Worm (Caenorhabditis elegans) whole organism, midembryonic: Measurements from ENCODE around the gene srd-48.
"Not testable (repeated sequence)": the region's sequence is repeated elsewhere in the genome, so short reads cannot be mapped to it uniquely, and the experiment has no call there.

Experiments used
- T22C8.4 ChIP-seq: fragments of 200-800 bp; sonication (Bioruptor generic); IDR thresholded peaks from 2 replicates; pipeline ENCODE4 v1.3.6; 2022; ENCODE audit warnings: missing genetic modification characterization, missing compliant biosample characterization
- cog-1 ChIP-seq: sonication (generic microtip); optimal IDR thresholded peaks from 2 replicates; lab custom pipeline; 2016; ENCODE audit warnings: missing genetic modification characterization, missing compliant biosample characterization
- flt-1 ChIP-seq: fragments of 200-800 bp; sonication (Bioruptor generic); IDR thresholded peaks from 2 replicates; pipeline ENCODE4 v1.3.6; 2022; ENCODE audit warnings: missing genetic modification characterization, missing compliant biosample characterization
- klf-2 ChIP-seq: fragments of 200-800 bp; sonication (Bioruptor generic); conservative IDR thresholded peaks from 2 replicates; pipeline ENCODE4 v1.3.6; 2022; ENCODE audit warnings: missing genetic modification reagents, missing genetic modification characterization, missing compliant biosample characterization
- med-1 ChIP-seq: sonication (generic microtip); optimal IDR thresholded peaks from 2 replicates; lab custom pipeline; 2017; ENCODE audit warnings: missing genetic modification characterization, mild to moderate bottlenecking, missing compliant biosample characterization, antibody characterized with exemption, missing genetic modification reagents; ENCODE audit not compliant: insufficient read depth
- ref-1 ChIP-seq: fragments of 200-800 bp; sonication (Bioruptor generic); conservative IDR thresholded peaks from 2 replicates; pipeline ENCODE4 v1.3.6; 2022; ENCODE audit warnings: missing genetic modification reagents, missing genetic modification characterization, missing compliant biosample characterization
- tab-1 ChIP-seq: fragments of 200-800 bp; sonication (Bioruptor generic); IDR thresholded peaks from 2 replicates; pipeline ENCODE4 v1.3.6; 2022; ENCODE audit warnings: missing genetic modification characterization, missing compliant biosample characterization
- ztf-23 ChIP-seq: fragments of 200-800 bp; sonication (Bioruptor generic); IDR thresholded peaks from 2 replicates; pipeline ENCODE4 v1.3.6; 2022; ENCODE audit warnings: missing genetic modification reagents, missing genetic modification characterization, missing compliant biosample characterization
- ztf-29 ChIP-seq: fragments of 200-800 bp; sonication (Bioruptor generic); IDR thresholded peaks from 2 replicates; pipeline ENCODE4 v1.3.6; 2022; ENCODE audit warnings: missing genetic modification reagents, missing genetic modification characterization, missing compliant biosample characterization

The srd-48 gene

DNA sequence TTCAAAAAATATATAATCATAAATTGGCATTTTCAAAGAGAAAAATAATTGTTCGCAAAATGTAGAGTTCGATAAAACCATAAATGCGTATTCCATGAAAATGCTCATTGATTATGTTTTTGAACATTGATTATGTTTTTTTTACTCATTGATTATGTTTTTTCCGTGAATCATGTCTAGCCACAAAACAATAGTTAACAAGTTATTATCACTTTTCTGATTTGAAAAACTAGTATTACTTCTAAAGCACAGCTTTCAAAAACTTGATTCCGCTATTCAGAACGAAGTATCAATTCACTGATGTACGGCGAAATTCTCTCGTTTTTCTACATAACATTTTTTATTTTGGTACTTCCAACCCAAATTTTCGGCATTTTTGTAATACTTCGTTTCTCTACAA lies at the start of gene srd-48:
Gene srd-48 (plus strand): TSS at position 301 of the 400 bp plus-strand sequence.
- TF ChIP-seq ztf-23 (no peak), klf-2 (no peak), tab-1 (GFP tag; lab: Robert Waterston, UW) (no peak), cog-1 (tag; lab: Kevin White, UChicago) (no peak), T22C8.4 (no peak), med-1 (GFP tag; lab: Kevin White, UChicago) (no peak)

DNA sequence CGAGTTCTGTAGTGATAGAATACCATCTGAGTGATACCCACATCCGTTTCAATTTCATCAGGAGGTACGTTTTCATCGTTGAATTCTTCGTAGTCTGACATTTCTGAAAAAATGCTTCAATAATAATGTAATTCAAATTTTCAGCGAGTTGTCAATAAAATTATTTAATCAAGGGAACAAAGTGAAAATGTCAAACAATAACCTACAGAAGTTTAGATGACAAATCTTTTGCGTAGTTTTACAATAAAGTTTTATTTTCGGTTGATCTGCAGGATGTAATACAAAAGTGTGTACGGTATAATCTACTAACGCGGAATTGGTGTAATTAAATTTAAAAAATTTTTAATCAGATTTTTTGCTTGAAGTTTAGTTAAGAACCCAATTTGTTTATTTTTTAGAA lies 47.7 kb upstream of the srd-48 start, which contains the start of gene C04B4.5:
Gene C04B4.5 (minus strand): TSS at position 101 of the 400 bp plus-strand sequence.
- TF ChIP-seq tab-1 (GFP tag; lab: Robert Waterston, UW) (no peak), klf-2 (no peak), med-1 (GFP tag; lab: Kevin White, UChicago) (no peak), ref-1 (GFP tag; lab: Robert Waterston, UW) (no peak), cog-1 (tag; lab: Kevin White, UChicago) (no peak), ztf-29 (GFP tag; lab: Robert Waterston, UW) (no peak), T22C8.4 (no peak), flt-1 (GFP tag; lab: Robert Waterston, UW) (no peak), ztf-23 (no peak)

DNA sequence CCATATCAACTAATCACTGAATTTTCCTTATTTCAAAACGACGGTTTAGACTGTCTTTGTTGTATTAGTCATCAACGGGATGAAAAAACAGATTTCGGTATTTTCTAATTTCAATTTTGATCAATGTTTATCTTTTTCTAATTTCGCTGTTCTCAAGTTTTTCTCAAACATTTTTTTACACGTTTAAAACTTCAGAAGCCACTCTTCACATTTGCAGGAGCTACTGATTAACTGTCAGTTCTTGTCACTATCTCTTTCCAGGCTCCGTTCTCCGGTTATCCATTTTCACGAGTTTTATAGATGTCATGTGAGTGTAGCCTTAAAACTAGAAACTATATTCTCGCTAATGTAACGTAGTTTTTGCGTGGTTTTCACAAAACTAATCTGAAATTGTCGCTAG lies 45.4 kb upstream of the srd-48 start, which contains the start of gene C04B4.4:
Gene C04B4.4 (plus strand): TSS at position 301 of the 400 bp plus-strand sequence.
- TF ChIP-seq ztf-23 = no peak
- no peak for TF ChIP-seq tab-1 (GFP tag; lab: Robert Waterston, UW)
- TF ChIP-seq ref-1 (GFP tag; lab: Robert Waterston, UW) = no peak
- no peak for TF ChIP-seq flt-1 (GFP tag; lab: Robert Waterston, UW)
- TF ChIP-seq cog-1 (tag; lab: Kevin White, UChicago) = no peak
- TF ChIP-seq klf-2 = no peak
- TF ChIP-seq T22C8.4 = no peak
- no peak for TF ChIP-seq med-1 (GFP tag; lab: Kevin White, UChicago)
- no peak for TF ChIP-seq ztf-29 (GFP tag; lab: Robert Waterston, UW)

DNA sequence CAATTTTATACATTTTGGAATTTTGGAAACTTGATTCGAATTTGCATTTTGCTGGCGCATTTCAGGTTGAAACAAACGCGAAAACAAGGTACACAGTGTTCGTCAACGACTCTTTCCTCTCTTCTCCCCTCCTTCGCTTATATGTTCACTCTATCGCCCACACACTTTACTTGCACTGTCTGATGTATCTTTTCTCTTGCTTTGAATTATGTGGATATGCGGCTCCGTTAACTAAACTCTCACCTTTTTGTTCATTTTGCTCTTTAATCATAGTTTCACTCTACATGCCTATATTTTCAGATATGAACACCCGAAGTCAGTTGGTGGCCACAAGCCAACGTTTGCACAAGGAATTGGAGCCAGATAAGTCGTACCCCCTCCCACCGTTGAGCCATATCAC lies 41.6 kb upstream of the srd-48 start, which contains the start of gene W06D11.1:
Gene W06D11.1 (plus strand): TSS at position 301 of the 400 bp plus-strand sequence.
- TF ChIP-seq T22C8.4 (no peak), ztf-23 (no peak), flt-1 (GFP tag; lab: Robert Waterston, UW) (no peak)

DNA sequence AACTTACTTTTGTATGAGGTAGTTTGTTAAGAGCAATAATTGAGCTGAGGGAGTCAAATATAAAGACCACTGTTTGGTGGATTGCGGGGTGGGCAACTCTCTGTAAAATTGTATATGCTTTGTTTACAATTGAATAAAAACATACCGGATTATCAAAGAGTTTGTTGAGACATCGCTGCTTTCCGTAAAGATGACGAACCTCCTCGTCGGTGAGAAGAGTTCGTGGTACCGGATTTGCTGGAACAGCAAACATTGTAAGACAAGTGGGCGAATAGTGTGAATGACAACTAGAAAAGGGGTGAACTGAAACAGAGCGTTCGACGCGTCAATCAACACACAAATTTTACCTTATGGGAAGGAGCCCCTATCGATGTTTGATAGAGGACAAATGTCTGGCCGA lies 39.5 kb upstream of the srd-48 start, which contains the start of gene W06D11.2:
Gene W06D11.2 (minus strand): TSS at position 339 of the 400 bp plus-strand sequence.
- TF ChIP-seq tab-1 (GFP tag; lab: Robert Waterston, UW) (no peak), ztf-23 (no peak), cog-1 (tag; lab: Kevin White, UChicago) (no peak), ref-1 (GFP tag; lab: Robert Waterston, UW) (no peak)

DNA sequence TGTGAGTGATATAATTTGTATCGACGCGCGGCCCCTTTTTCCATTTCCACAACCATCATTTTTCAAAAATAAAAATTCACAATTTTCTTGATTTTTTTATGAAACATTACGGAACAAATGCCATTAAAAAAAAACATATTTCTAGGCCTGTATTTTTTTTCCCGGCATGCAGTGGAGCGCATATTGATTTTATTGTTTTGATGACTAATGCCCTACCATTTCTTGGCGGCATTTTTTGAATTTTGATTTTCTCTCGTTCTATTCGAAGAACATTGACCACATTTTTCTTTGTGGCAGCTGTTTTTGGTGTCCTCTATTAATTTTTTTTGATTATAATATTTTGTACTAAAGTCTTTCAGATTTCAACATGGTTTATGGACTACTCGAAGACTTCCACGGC lies 37.6 kb upstream of the srd-48 start, which contains the start of gene W06D11.3:
Gene W06D11.3 (plus strand): TSS at position 360 of the 400 bp plus-strand sequence.
- TF ChIP-seq ref-1 (GFP tag; lab: Robert Waterston, UW) (no peak), cog-1 (tag; lab: Kevin White, UChicago) (no peak), tab-1 (GFP tag; lab: Robert Waterston, UW) (no peak), med-1 (GFP tag; lab: Kevin White, UChicago) (no peak), klf-2 (no peak), T22C8.4 (no peak), flt-1 (GFP tag; lab: Robert Waterston, UW) (no peak), ztf-29 (GFP tag; lab: Robert Waterston, UW) (no peak), ztf-23 (no peak)

DNA sequence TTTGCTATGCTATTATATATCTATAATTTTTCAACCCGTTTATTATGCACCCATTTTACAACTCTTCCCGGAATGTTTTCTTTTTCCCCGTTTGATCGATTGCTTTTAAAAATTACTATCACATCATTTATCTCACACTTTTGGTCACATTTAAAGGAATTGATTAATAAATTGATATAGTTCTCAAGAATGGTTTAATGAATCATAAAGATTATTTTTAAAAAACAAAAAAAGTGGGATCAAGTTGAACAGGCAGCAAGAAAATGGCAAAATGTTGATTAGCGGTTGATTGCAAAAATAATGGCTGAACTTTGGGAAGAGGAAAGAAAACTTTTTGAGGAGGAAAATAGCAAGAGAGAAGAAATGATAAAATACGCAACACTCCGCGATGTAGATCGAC lies 36.1 kb upstream of the srd-48 start, which contains the start of gene W06D11.5:
Gene W06D11.5 (plus strand): TSS at position 301 of the 400 bp plus-strand sequence.
- TF ChIP-seq T22C8.4 = no peak
- no peak for TF ChIP-seq ztf-23
- no peak for TF ChIP-seq cog-1 (tag; lab: Kevin White, UChicago)
- TF ChIP-seq ztf-29 (GFP tag; lab: Robert Waterston, UW) = no peak
- TF ChIP-seq med-1 (GFP tag; lab: Kevin White, UChicago) = no peak
- no peak for TF ChIP-seq flt-1 (GFP tag; lab: Robert Waterston, UW)
- no peak for TF ChIP-seq ref-1 (GFP tag; lab: Robert Waterston, UW)
- no peak for TF ChIP-seq klf-2
- no peak for TF ChIP-seq tab-1 (GFP tag; lab: Robert Waterston, UW)

DNA sequence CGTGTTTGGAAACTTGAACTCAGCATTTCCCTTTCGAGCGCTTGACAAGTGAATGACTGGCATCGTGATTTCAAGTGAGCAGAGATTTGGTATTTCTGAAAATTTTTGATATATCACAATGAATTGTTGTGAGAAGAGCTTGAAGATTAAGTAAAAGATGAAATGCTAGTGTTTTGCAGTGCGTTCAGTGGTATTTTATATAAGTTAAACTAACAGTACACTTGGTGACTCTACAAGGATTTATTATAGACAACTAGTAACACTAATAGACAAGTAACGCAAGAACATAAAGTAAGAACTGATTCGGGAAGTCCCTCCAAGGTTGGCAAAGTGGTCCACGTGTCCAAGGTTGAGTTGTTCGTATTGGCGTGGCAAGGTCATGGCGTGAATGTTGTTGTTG lies 33.2 kb upstream of the srd-48 start, which contains the start of gene dot-1.3:
Gene dot-1.3 (minus strand): TSS at position 101 of the 400 bp plus-strand sequence.
- TF ChIP-seq ztf-29 (GFP tag; lab: Robert Waterston, UW); ref-1 (GFP tag; lab: Robert Waterston, UW); med-1 (GFP tag; lab: Kevin White, UChicago): not testable (repeated sequence)

DNA sequence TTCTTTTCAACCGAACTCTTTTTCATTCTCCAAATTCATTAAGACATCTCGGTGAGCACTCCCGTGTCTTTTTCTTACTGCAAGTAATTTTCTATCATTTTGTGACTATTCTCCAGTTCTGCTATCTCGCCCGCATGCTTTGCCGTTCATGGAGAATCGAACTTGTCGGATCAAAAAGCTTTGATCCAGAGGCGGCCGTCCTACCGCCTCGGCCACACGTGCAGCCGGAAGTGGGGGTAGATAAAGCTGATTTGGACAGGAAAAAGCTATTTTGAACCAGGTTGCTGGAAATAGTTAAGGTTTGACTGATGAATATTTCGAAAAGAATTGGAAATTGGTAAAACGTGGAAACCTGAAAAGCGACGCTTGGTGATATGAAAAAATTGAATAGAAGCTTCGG lies 31.7 kb upstream of the srd-48 start:
- no peak for TF ChIP-seq cog-1 (tag; lab: Kevin White, UChicago)

DNA sequence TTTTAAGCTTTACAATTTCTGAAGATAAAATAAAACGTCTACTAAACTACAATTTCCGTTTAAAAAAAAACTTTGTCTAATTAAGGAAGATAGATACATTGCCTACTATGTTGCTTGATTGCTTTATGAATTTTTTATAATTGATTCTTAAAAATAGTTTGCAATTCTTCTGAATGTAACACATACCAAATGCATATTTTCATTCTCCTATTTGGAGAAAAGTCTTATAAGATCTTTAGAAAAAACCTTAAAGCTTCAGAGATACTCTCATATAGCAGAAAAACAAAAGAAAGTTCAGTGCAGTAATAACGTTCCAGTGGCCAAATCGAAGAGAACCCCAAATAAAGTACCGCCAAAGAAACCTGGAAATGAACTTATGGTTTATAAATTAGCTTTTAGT lies 29.3 kb upstream of the srd-48 start, which contains the start of gene phf-32:
Gene phf-32 (plus strand): TSS at position 301 of the 400 bp plus-strand sequence.
- no peak for TF ChIP-seq ztf-29 (GFP tag; lab: Robert Waterston, UW)
- no peak for TF ChIP-seq ref-1 (GFP tag; lab: Robert Waterston, UW)

DNA sequence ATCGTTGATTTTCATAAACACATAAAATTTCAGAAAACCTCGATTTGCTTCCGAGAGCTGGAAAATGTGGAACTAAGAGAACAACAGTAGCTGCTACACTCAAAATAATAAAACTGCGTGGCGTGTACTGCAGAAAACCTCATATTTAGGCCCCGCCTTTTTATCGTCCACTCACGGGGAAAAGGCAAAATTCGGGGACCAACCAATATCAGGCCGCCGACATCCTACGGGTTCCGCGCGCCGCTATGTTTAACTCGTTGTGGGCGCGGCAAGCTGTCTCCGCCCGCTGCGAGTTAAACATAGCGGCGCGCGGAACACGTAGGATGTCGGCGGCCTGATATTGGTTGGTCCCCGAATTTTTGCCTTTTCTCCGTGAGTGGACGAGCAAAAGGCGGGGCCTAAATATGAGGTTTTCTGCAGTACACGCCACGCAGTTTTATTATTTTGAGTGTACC lies 27.8 kb upstream of the srd-48 start, which contains the start of gene F17A2.16:
Gene F17A2.16 (plus strand): TSS at position 405 of the 455 bp plus-strand sequence.
- not testable (repeated sequence) for TF ChIP-seq klf-2; tab-1 (GFP tag; lab: Robert Waterston, UW); flt-1 (GFP tag; lab: Robert Waterston, UW)
